Worm (Caenorhabditis elegans) whole organism, L4 larva: ENCODE measurements around the gene Y39H10A.1.

ENCODE experiments used
- F44E2.7 ChIP-seq: fragments of 200-800 bp; sonication (Bioruptor generic); IDR thresholded peaks from 2 replicates; pipeline ENCODE4 v2.1.2; 2022; ENCODE audit warnings: missing genetic modification characterization, missing compliant biosample characterization
- F49E8.2 ChIP-seq: sonication (generic microtip); optimal IDR thresholded peaks from 2 replicates; lab custom pipeline; 2016; ENCODE audit warnings: missing compliant biosample characterization, mild to moderate bottlenecking, missing genetic modification characterization, borderline replicate concordance
- Y5F2A.4 ChIP-seq: fragments of 200-800 bp; sonication (Bioruptor generic); optimal IDR thresholded peaks from 2 replicates; lab custom pipeline; 2018; ENCODE audit warnings: mild to moderate bottlenecking, missing genetic modification characterization, missing compliant biosample characterization
- aha-1 ChIP-seq: fragments of 150-350 bp; peaks from one replicate; lab custom pipeline; 2014; ENCODE audit warnings: missing biosample characterization, missing genetic modification characterization
- arid-1 ChIP-seq: fragments of 200-800 bp; sonication (Bioruptor generic); conservative IDR thresholded peaks from 2 replicates; pipeline ENCODE4 v1.3.6; 2022; ENCODE audit warnings: missing genetic modification reagents, missing genetic modification characterization, missing compliant biosample characterization
- attf-4 ChIP-seq: sonication (generic microtip); optimal IDR thresholded peaks from 3 replicates; lab custom pipeline; 2017; ENCODE audit warnings: missing biosample characterization, missing genetic modification characterization
- ceh-44 ChIP-seq: fragments of 200-800 bp; sonication (Bioruptor generic); IDR thresholded peaks from 2 replicates; pipeline ENCODE4 v1.3.6; 2022; ENCODE audit warnings: missing genetic modification reagents, missing genetic modification characterization, missing compliant biosample characterization
- ceh-82 ChIP-seq: sonication (generic microtip); optimal IDR thresholded peaks from 2 replicates; lab custom pipeline; 2017; ENCODE audit warnings: missing biosample characterization, missing genetic modification characterization
- ces-1 ChIP-seq: fragments of 150-350 bp; sonication (generic microtip); optimal IDR thresholded peaks from 4 replicates; lab custom pipeline; 2014; ENCODE audit warnings: missing biosample characterization, missing genetic modification reagents, missing genetic modification characterization
- ctbp-1 ChIP-seq: fragments of 200-800 bp; sonication (Bioruptor generic); IDR thresholded peaks from 2 replicates; pipeline ENCODE4 v1.3.6; 2022; ENCODE audit warnings: missing genetic modification reagents, missing genetic modification characterization, missing compliant biosample characterization
- daf-12 ChIP-seq: fragments of 150-350 bp; optimal IDR thresholded peaks from 2 replicates; lab custom pipeline; 2014; ENCODE audit warnings: missing biosample characterization, missing genetic modification reagents, missing genetic modification characterization
- daf-16 ChIP-seq, 3 experiments: sonication (generic microtip); optimal IDR thresholded peaks; 2 replicates each; lab custom pipeline; 2016 to 2017; ENCODE audit warnings: missing genetic modification characterization in 3 of 3, missing genetic modification reagents in 3 of 3, mild to moderate bottlenecking in 2 of 3, missing compliant biosample characterization in 2 of 3, missing biosample characterization in 1 of 3, moderate library complexity in 1 of 3
- dpl-1 ChIP-seq: fragments of 150-350 bp; optimal IDR thresholded peaks from 2 replicates; lab custom pipeline; 2014; ENCODE audit warnings: missing biosample characterization, missing genetic modification reagents, missing genetic modification characterization
- egl-27 ChIP-seq: sonication (generic microtip); optimal IDR thresholded peaks from 3 replicates; lab custom pipeline; 2017; ENCODE audit warnings: missing biosample characterization, missing genetic modification reagents, missing genetic modification characterization
- fkh-10 ChIP-seq: fragments of 150-350 bp; optimal IDR thresholded peaks from 2 replicates; lab custom pipeline; 2014; ENCODE audit warnings: missing biosample characterization, missing genetic modification reagents, missing genetic modification characterization
- hlh-11 ChIP-seq: fragments of 200-800 bp; sonication (Bioruptor generic); optimal IDR thresholded peaks from 2 replicates; lab custom pipeline; 2018; ENCODE audit warnings: mild to moderate bottlenecking, missing genetic modification characterization, missing compliant biosample characterization
- lim-7 ChIP-seq: fragments of 200-800 bp; sonication (Bioruptor generic); IDR thresholded peaks from 2 replicates; pipeline ENCODE4 v1.3.6; 2022; ENCODE audit warnings: missing genetic modification characterization, missing compliant biosample characterization
- lin-13 ChIP-seq: fragments of 150-350 bp; optimal IDR thresholded peaks from 2 replicates; lab custom pipeline; 2014; ENCODE audit warnings: missing biosample characterization, missing genetic modification reagents, missing genetic modification characterization
- lir-3 ChIP-seq: sonication (generic microtip); optimal IDR thresholded peaks from 2 replicates; lab custom pipeline; 2016; ENCODE audit warnings: mild to moderate bottlenecking, missing genetic modification characterization, missing compliant biosample characterization
- madf-5 ChIP-seq, 2 experiments: fragments of 200-800 bp; sonication (Bioruptor generic); IDR thresholded peaks; 2 replicates each; pipeline ENCODE4 v1.3.6; 2022; ENCODE audit warnings: missing compliant biosample characterization in 2 of 2, missing genetic modification characterization in 2 of 2
- madf-9 ChIP-seq: fragments of 200-800 bp; sonication (Bioruptor generic); conservative IDR thresholded peaks from 2 replicates; pipeline ENCODE4 v1.3.6; 2022; ENCODE audit warnings: missing genetic modification reagents, missing genetic modification characterization, missing compliant biosample characterization
- mdt-29 ChIP-seq: fragments of 200-800 bp; sonication (Bioruptor generic); IDR thresholded peaks from 2 replicates; pipeline ENCODE4 v1.3.6; 2022; ENCODE audit warnings: missing genetic modification reagents, missing genetic modification characterization, missing compliant biosample characterization
- mep-1 ChIP-seq: fragments of 150-350 bp; sonication (generic microtip); optimal IDR thresholded peaks from 3 replicates; lab custom pipeline; 2014; ENCODE audit warnings: missing biosample characterization, missing genetic modification characterization
- mes-2 ChIP-seq: sonication (generic microtip); optimal IDR thresholded peaks from 2 replicates; lab custom pipeline; 2016; ENCODE audit warnings: missing genotype, mild to moderate bottlenecking, missing genetic modification characterization, missing compliant biosample characterization; ENCODE audit not compliant: poor library complexity, severe bottlenecking
- nhr-41 ChIP-seq: fragments of 200-800 bp; sonication (Bioruptor generic); IDR thresholded peaks from 2 replicates; pipeline ENCODE4 v1.3.6; 2022; ENCODE audit warnings: missing genetic modification reagents, missing genetic modification characterization, missing compliant biosample characterization
- nhr-48 ChIP-seq: sonication (generic microtip); optimal IDR thresholded peaks from 2 replicates; lab custom pipeline; 2016; ENCODE audit warnings: mild to moderate bottlenecking, missing genetic modification characterization, missing compliant biosample characterization
- pqm-1 ChIP-seq: sonication (generic microtip); optimal IDR thresholded peaks from 2 replicates; lab custom pipeline; 2017; ENCODE audit warnings: missing biosample characterization, missing genetic modification characterization
- snpc-4 ChIP-seq: fragments of 150-350 bp; optimal IDR thresholded peaks from 2 replicates; lab custom pipeline; 2014; ENCODE audit warnings: missing biosample characterization, missing genetic modification characterization
- spr-1 ChIP-seq: sonication (generic microtip); optimal IDR thresholded peaks from 2 replicates; lab custom pipeline; 2016; ENCODE audit warnings: mild to moderate bottlenecking, missing genetic modification characterization, missing compliant biosample characterization
- spr-3 ChIP-seq: fragments of 200-800 bp; sonication (Bioruptor generic); optimal IDR thresholded peaks from 2 replicates; lab custom pipeline; 2018; ENCODE audit warnings: mild to moderate bottlenecking, missing genetic modification characterization, missing compliant biosample characterization
- tag-97 ChIP-seq: fragments of 200-800 bp; sonication (Bioruptor generic); IDR thresholded peaks from 2 replicates; pipeline ENCODE4 v1.3.6; 2022; ENCODE audit warnings: missing genetic modification characterization, missing compliant biosample characterization
- tra-1 ChIP-seq: fragments of 200-800 bp; sonication (Bioruptor generic); IDR thresholded peaks from 2 replicates; pipeline ENCODE4 v1.3.6; 2022; ENCODE audit warnings: missing genetic modification reagents, missing genetic modification characterization, missing compliant biosample characterization
- unc-39 ChIP-seq: sonication (generic microtip); optimal IDR thresholded peaks from 2 replicates; lab custom pipeline; 2017; ENCODE audit warnings: missing biosample characterization, missing genetic modification characterization
- vab-7 ChIP-seq: fragments of 200-800 bp; sonication (Bioruptor generic); IDR thresholded peaks from 2 replicates; pipeline ENCODE4 v1.3.6; 2022; ENCODE audit warnings: missing genetic modification reagents, missing genetic modification characterization, missing compliant biosample characterization
- zip-11 ChIP-seq: fragments of 200-800 bp; sonication (Bioruptor generic); IDR thresholded peaks from 2 replicates; pipeline ENCODE4 v1.3.6; 2022; ENCODE audit warnings: missing genetic modification characterization, missing compliant biosample characterization
- ztf-11 ChIP-seq: fragments of 150-350 bp; optimal IDR thresholded peaks from 2 replicates; lab custom pipeline; 2014; ENCODE audit warnings: missing biosample characterization, missing genetic modification characterization

The Y39H10A.1 gene

DNA sequence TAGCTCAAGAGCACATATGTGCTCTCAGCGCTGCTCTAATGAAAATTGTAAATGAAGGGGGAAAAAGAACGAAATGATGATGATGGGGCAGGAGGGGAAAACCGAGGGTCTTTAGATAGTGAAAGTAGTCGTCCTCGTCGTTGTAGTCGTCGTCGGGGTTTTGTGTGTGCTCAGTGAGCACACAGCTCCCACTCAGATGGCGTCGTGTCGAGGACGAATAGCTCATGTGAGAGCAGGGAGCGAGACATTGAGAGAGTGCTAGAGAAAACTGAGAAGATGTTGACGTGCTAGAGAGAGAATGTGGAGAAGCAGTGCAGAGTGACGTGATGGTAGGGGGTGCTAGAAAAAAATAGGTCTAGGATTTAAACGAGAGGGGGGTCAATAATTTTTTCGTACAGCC is 49.3 kb upstream of the Y39H10A.1 start (continued):
- no peak for TF ChIP-seq tag-97 (GFP tag; lab: Robert Waterston, UW)
- TF ChIP-seq nhr-48 (tag; lab: Kevin White, UChicago): no peak
- TF ChIP-seq pqm-1 (tag; lab: Kevin White, UChicago): no peak
- no peak for TF ChIP-seq mes-2 (tag; lab: Kevin White, UChicago)
- TF ChIP-seq tra-1: no peak

- TF ChIP-seq madf-9 (no peak), tra-1 (no peak), ztf-11 (tag; lab: Kevin White, UChicago) (no peak), ces-1 (GFP tag; lab: Kevin White, UChicago) (no peak), egl-27 (tag; lab: Kevin White, UChicago) (no peak), zip-11 (GFP tag; lab: Robert Waterston, UW) (no peak), fkh-10 (GFP tag; lab: Kevin White, UChicago) (no peak), F44E2.7 (GFP tag; lab: Robert Waterston, UW) (no peak), aha-1 (no peak), ceh-82 (tag; lab: Kevin White, UChicago) (no peak), Y5F2A.4 (GFP tag; lab: Kevin White, UChicago) (no peak), lir-3 (tag; lab: Kevin White, UChicago) (no peak), spr-1 (tag; lab: Kevin White, UChicago) (no peak), vab-7 (GFP tag; lab: Robert Waterston, UW) (no peak), F49E8.2 (tag; lab: Kevin White, UChicago) (no peak), mep-1 (no peak), hlh-11 (tag; lab: Kevin White, UChicago) (no peak), mdt-29 (GFP tag; lab: Robert Waterston, UW) (no peak), daf-12 (tag; lab: Kevin White, UChicago) (no peak), lim-7 (GFP tag; lab: Robert Waterston, UW) (no peak)
- TF ChIP-seq, all 104 proteins: peak for 0
Measured at ce11 chrV:3718507-3718906, 48.5 kb upstream of the Y39H10A.1 start.

DNA sequence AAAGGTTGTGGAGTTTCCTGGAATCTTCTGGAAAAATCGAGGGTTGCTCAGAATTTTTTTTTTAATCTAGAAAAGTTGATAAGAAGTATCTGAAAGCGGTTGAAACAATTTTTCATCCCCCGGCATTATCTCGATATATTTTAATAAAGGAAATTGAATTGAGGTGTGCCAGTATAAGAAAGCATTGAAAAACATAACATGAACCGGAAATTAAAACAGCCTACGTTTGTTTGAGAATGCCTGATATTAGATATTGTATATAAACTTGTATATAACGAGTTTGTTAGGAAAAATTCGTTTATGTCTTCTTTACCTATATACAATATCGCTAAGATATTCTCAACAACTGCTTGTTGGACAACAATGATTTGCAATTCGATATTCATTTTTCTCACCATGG is 42.2 kb upstream of the Y39H10A.1 start, which contains the start of gene str-30:
Gene str-30 (plus strand): TSS at position 301 of the 400 bp plus-strand sequence.
- TF ChIP-seq snpc-4 (tag; lab: Kevin White, UChicago): no peak
- TF ChIP-seq ceh-44: no peak
- TF ChIP-seq daf-16 (GFP tag; optimal IDR thresholded peaks at IDR 0.05; lab: Kevin White, UChicago): no peak
- TF ChIP-seq daf-16 (tag; optimal IDR thresholded peaks at IDR 0.05; lab: Kevin White, UChicago): no peak
- no peak for TF ChIP-seq madf-5 (GFP tag; IDR thresholded peaks at IDR 0.05; lab: Robert Waterston, UW)
- TF ChIP-seq attf-4: no peak
- TF ChIP-seq fkh-10 (GFP tag; lab: Kevin White, UChicago): no peak
- TF ChIP-seq tra-1: no peak
- TF ChIP-seq dpl-1 (GFP tag; lab: Kevin White, UChicago): no peak
- TF ChIP-seq unc-39 (tag; lab: Kevin White, UChicago): no peak

DNA sequence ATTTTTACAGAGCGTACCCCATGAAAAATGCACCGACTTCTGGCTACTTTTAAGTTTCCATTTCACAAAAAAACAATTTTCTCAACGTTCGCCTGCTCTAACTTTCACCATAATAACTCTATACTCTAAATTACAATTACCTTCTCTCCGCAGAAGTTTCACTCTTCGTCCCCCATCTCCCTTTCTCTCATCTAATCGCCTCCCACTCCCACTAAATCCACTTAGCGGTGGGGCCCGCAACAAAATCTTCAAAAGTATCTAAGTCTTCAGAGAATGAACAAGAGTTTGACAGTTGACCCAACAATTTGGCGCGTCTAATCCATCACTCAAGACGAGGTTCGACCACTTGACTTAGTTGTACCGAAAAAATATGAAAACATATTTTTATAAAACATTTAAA is 28.6 kb upstream of the Y39H10A.1 start:
- TF ChIP-seq daf-12 (tag; lab: Kevin White, UChicago): no peak
- TF ChIP-seq ctbp-1 (GFP tag; lab: Robert Waterston, UW): no peak
- no peak for TF ChIP-seq lin-13 (GFP tag; lab: Kevin White, UChicago)
- no peak for TF ChIP-seq nhr-41 (GFP tag; lab: Robert Waterston, UW)
- no peak for TF ChIP-seq spr-3 (GFP tag; lab: Kevin White, UChicago)
- TF ChIP-seq pqm-1 (tag; lab: Kevin White, UChicago): no peak
- no peak for TF ChIP-seq arid-1
- TF ChIP-seq, all 104 proteins: peak for 0
